Fruit fly (Drosophila melanogaster): Measurements from ENCODE around the gene Phae2.

DNA sequence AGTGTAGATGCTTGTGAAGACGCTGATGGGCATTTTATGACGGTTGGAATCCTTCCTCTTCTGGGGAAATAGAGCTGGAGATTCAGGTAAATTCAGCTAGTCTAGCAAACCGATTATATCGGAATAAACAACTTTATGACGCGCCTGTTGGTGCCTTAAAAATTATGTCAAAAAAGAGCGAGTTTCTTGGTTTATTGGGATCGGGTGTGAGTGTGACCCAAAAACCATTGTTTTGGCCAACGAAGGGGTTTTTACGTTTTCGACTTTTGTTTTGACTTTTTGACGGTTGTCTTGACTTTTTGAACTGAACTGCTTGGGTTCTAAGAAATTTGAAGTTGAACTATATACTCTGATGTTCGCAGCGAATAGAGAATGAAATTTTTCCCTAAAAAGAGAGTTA is 18.9 kb upstream of the Phae2 start:
- TF ChIP-seq CG8478 (optimal IDR thresholded peaks at IDR 0.05) = no peak
- no peak for TF ChIP-seq CTCF (optimal IDR thresholded peaks at IDR 0.05)

All from S2 (cell line).